Worm (Caenorhabditis elegans) whole organism, L1 larva: ENCODE results near the gene mca-2.

Experiments used
- C04F5.9 ChIP-seq: sonication (generic microtip); optimal IDR thresholded peaks from 2 replicates; lab custom pipeline; 2016; ENCODE audit warnings: missing genetic modification characterization, missing compliant biosample characterization
- C16A3.4 ChIP-seq: fragments of 150-350 bp; optimal IDR thresholded peaks from 2 replicates; lab custom pipeline; 2014; ENCODE audit warnings: missing biosample characterization, missing genetic modification characterization
- F16B12.6 ChIP-seq: fragments of 150-350 bp; optimal IDR thresholded peaks from 2 replicates; lab custom pipeline; 2014; ENCODE audit warnings: missing biosample characterization, missing genetic modification characterization
- Y116A8C.19 ChIP-seq: sonication (generic microtip); optimal IDR thresholded peaks from 2 replicates; lab custom pipeline; 2016; ENCODE audit warnings: missing compliant biosample characterization, missing genetic modification characterization, borderline replicate concordance
- alr-1 ChIP-seq: fragments of 200-800 bp; sonication (Bioruptor generic); optimal IDR thresholded peaks from 2 replicates; lab custom pipeline; 2018; ENCODE audit warnings: borderline replicate concordance, mild to moderate bottlenecking, missing genetic modification characterization, missing compliant biosample characterization
- aly-2 ChIP-seq: fragments of 150-350 bp; optimal IDR thresholded peaks from 2 replicates; lab custom pipeline; 2014; ENCODE audit warnings: missing biosample characterization, missing genetic modification characterization
- blmp-1 ChIP-seq: fragments of 150-350 bp; optimal IDR thresholded peaks from 2 replicates; lab custom pipeline; 2014; ENCODE audit warnings: missing biosample characterization, missing genetic modification characterization
- ceh-82 ChIP-seq, 3 experiments: fragments of 150-350 bp in 1 of 3; sonication (generic microtip) in 2 of 3; optimal IDR thresholded peaks; 2 replicates each; lab custom pipeline; 2014 to 2017; ENCODE audit warnings: missing biosample characterization in 3 of 3, missing genetic modification characterization in 3 of 3
- ceh-88 ChIP-seq: fragments of 200-800 bp; sonication (Bioruptor generic); IDR thresholded peaks from 2 replicates; pipeline ENCODE4 v1.3.6; 2022; ENCODE audit warnings: missing genetic modification characterization, missing compliant biosample characterization
- ceh-90 ChIP-seq: sonication (generic microtip); optimal IDR thresholded peaks from 2 replicates; lab custom pipeline; 2016; ENCODE audit warnings: missing genetic modification characterization, missing compliant biosample characterization
- efl-1 ChIP-seq, 4 experiments: fragments of 150-350 bp; optimal IDR thresholded peaks in 3 of 4; peaks in 1 of 4; 1 replicate in 1 of 4; 2 replicates in 3 of 4; lab custom pipeline; 2014; ENCODE audit warnings: missing biosample characterization in 2 of 4, missing genetic modification characterization in 2 of 4, missing genetic modification reagents in 2 of 4
- egl-27 ChIP-seq, 2 experiments: fragments of 150-350 bp in 1 of 2; sonication (generic microtip); optimal IDR thresholded peaks; 3 replicates each; lab custom pipeline; 2017 to 2018; ENCODE audit warnings: missing biosample characterization in 2 of 2, missing genetic modification characterization in 2 of 2, missing genetic modification reagents in 2 of 2
- elt-2 ChIP-seq: sonication (generic microtip); optimal IDR thresholded peaks from 2 replicates; lab custom pipeline; 2016; ENCODE audit warnings: missing genetic modification characterization, mild to moderate bottlenecking, inconsistent platforms, missing compliant biosample characterization, missing genetic modification reagents
- elt-3 ChIP-seq, 6 experiments: fragments of 150-350 bp in 1 of 6; sonication (generic microtip); optimal IDR thresholded peaks; 2 replicates each; lab custom pipeline; 2017 to 2018; ENCODE audit warnings: missing biosample characterization in 6 of 6, missing genetic modification characterization in 6 of 6, inconsistent platforms in 1 of 6
- ets-5 ChIP-seq: fragments of 200-800 bp; sonication (Bioruptor generic); IDR thresholded peaks from 2 replicates; pipeline ENCODE4 v1.3.6; 2022; ENCODE audit warnings: missing genetic modification characterization, missing compliant biosample characterization
- fkh-10 ChIP-seq: sonication (generic microtip); optimal IDR thresholded peaks from 2 replicates; lab custom pipeline; 2017; ENCODE audit warnings: missing biosample characterization, missing genetic modification reagents, missing genetic modification characterization
- fkh-4 ChIP-seq: sonication (generic microtip); optimal IDR thresholded peaks from 2 replicates; lab custom pipeline; 2016; ENCODE audit warnings: missing compliant biosample characterization, missing genetic modification characterization, borderline replicate concordance
- grh-1 ChIP-seq: fragments of 200-800 bp; sonication (Bioruptor generic); IDR thresholded peaks from 2 replicates; pipeline ENCODE4 v1.3.6; 2022; ENCODE audit warnings: missing genetic modification reagents, missing genetic modification characterization, missing compliant biosample characterization
- hlh-17 ChIP-seq: fragments of 200-800 bp; sonication (Bioruptor generic); optimal IDR thresholded peaks from 2 replicates; lab custom pipeline; 2018; ENCODE audit warnings: missing genetic modification characterization, mild to moderate bottlenecking, missing compliant biosample characterization, moderate library complexity, borderline replicate concordance
- hlh-4 ChIP-seq: sonication (generic microtip); optimal IDR thresholded peaks from 2 replicates; lab custom pipeline; 2016; ENCODE audit warnings: mild to moderate bottlenecking, missing genetic modification characterization, missing compliant biosample characterization
- irx-1 ChIP-seq: sonication (generic microtip); optimal IDR thresholded peaks from 2 replicates; lab custom pipeline; 2016; ENCODE audit warnings: missing genetic modification characterization, missing compliant biosample characterization
- isw-1 ChIP-seq: fragments of 200-800 bp; sonication (Bioruptor generic); IDR thresholded peaks from 2 replicates; pipeline ENCODE4 v1.3.6; 2022; ENCODE audit warnings: missing genetic modification characterization, missing compliant biosample characterization
- jun-1 ChIP-seq: fragments of 150-350 bp; optimal IDR thresholded peaks from 2 replicates; lab custom pipeline; 2014; ENCODE audit warnings: missing biosample characterization, missing genetic modification reagents, missing genetic modification characterization
- lin-13 ChIP-seq: fragments of 150-350 bp; optimal IDR thresholded peaks from 2 replicates; lab custom pipeline; 2014; ENCODE audit warnings: missing biosample characterization, missing genetic modification reagents, missing genetic modification characterization
- lin-15B ChIP-seq: fragments of 150-350 bp; sonication (generic microtip); optimal IDR thresholded peaks from 3 replicates; lab custom pipeline; 2014; ENCODE audit warnings: missing biosample characterization, missing genetic modification characterization
- lin-35 ChIP-seq, 2 experiments: fragments of 150-350 bp; optimal IDR thresholded peaks; 2 replicates each; lab custom pipeline; 2014; ENCODE audit warnings: missing biosample characterization in 2 of 2, missing genetic modification characterization in 2 of 2, missing genetic modification reagents in 2 of 2
- lir-3 ChIP-seq: sonication (generic microtip); optimal IDR thresholded peaks from 2 replicates; lab custom pipeline; 2016; ENCODE audit warnings: mild to moderate bottlenecking, missing genetic modification characterization, moderate library complexity, missing compliant biosample characterization; ENCODE audit not compliant: poor library complexity
- mab-9 ChIP-seq: fragments of 200-800 bp; sonication (Bioruptor generic); IDR thresholded peaks from 2 replicates; pipeline ENCODE4 v1.3.6; 2022; ENCODE audit warnings: missing genetic modification reagents, missing genetic modification characterization, missing compliant biosample characterization
- mdl-1 ChIP-seq, 2 experiments: fragments of 150-350 bp; optimal IDR thresholded peaks; 2 replicates each; lab custom pipeline; 2014 to 2017; ENCODE audit warnings: missing biosample characterization in 2 of 2, missing genetic modification characterization in 2 of 2, inconsistent platforms in 1 of 2
- mef-2 ChIP-seq: fragments of 150-350 bp; optimal IDR thresholded peaks from 2 replicates; lab custom pipeline; 2014; ENCODE audit warnings: missing biosample characterization, missing genetic modification characterization
- mep-1 ChIP-seq: fragments of 150-350 bp; optimal IDR thresholded peaks from 2 replicates; lab custom pipeline; 2014; ENCODE audit warnings: missing biosample characterization, missing genetic modification characterization
- nhr-19 ChIP-seq: fragments of 200-800 bp; sonication (Bioruptor generic); conservative IDR thresholded peaks from 2 replicates; pipeline ENCODE4 v1.3.6; 2022; ENCODE audit warnings: missing genetic modification characterization, missing compliant biosample characterization
- nhr-28 ChIP-seq: fragments of 150-350 bp; optimal IDR thresholded peaks from 2 replicates; lab custom pipeline; 2014; ENCODE audit warnings: missing biosample characterization, missing genetic modification characterization
- nhr-47 ChIP-seq: sonication (generic microtip); optimal IDR thresholded peaks from 2 replicates; lab custom pipeline; 2016; ENCODE audit warnings: mild to moderate bottlenecking, missing genetic modification characterization, moderate library complexity, missing compliant biosample characterization
- nhr-71 ChIP-seq: sonication (generic microtip); optimal IDR thresholded peaks from 2 replicates; lab custom pipeline; 2016; ENCODE audit warnings: mild to moderate bottlenecking, missing genetic modification characterization, moderate library complexity, missing compliant biosample characterization
- nhr-76 ChIP-seq: sonication (generic microtip); optimal IDR thresholded peaks from 2 replicates; lab custom pipeline; 2017; ENCODE audit warnings: missing biosample characterization, missing genetic modification characterization
- nhr-85 ChIP-seq: sonication (generic microtip); peaks from one replicate; lab custom pipeline; 2016; ENCODE audit warnings: missing genetic modification characterization, inconsistent platforms, missing compliant biosample characterization
- nhr-90 ChIP-seq: sonication (generic microtip); optimal IDR thresholded peaks from 2 replicates; lab custom pipeline; 2016; ENCODE audit warnings: mild to moderate bottlenecking, missing genetic modification characterization, missing compliant biosample characterization; ENCODE audit not compliant: poor library complexity
- pag-3 ChIP-seq: sonication (generic microtip); optimal IDR thresholded peaks from 2 replicates; lab custom pipeline; 2017; ENCODE audit warnings: missing genetic modification characterization, mild to moderate bottlenecking, missing compliant biosample characterization, antibody characterized with exemption, borderline replicate concordance; ENCODE audit not compliant: insufficient read depth
- pax-3 ChIP-seq: fragments of 200-800 bp; sonication (Bioruptor generic); optimal IDR thresholded peaks from 2 replicates; lab custom pipeline; 2018; ENCODE audit warnings: mild to moderate bottlenecking, missing genetic modification characterization, moderate library complexity, missing compliant biosample characterization
- rnt-1 ChIP-seq: sonication (generic microtip); optimal IDR thresholded peaks from 2 replicates; lab custom pipeline; 2016; ENCODE audit warnings: mild to moderate bottlenecking, missing genetic modification characterization, moderate library complexity, missing compliant biosample characterization
- skn-1 ChIP-seq: fragments of 150-350 bp; optimal IDR thresholded peaks from 2 replicates; lab custom pipeline; 2014; ENCODE audit warnings: missing biosample characterization, missing genetic modification characterization
- snu-23 ChIP-seq: sonication (generic microtip); optimal IDR thresholded peaks from 2 replicates; lab custom pipeline; 2016; ENCODE audit warnings: missing genetic modification characterization, missing compliant biosample characterization
- sup-37 ChIP-seq: fragments of 200-800 bp; sonication (Bioruptor generic); optimal IDR thresholded peaks from 2 replicates; lab custom pipeline; 2018; ENCODE audit warnings: mild to moderate bottlenecking, missing genetic modification characterization, missing compliant biosample characterization
- swsn-7 ChIP-seq: sonication (generic microtip); optimal IDR thresholded peaks from 2 replicates; lab custom pipeline; 2016; ENCODE audit warnings: missing genetic modification characterization, missing compliant biosample characterization
- tlp-1 ChIP-seq: fragments of 150-350 bp; optimal IDR thresholded peaks from 2 replicates; lab custom pipeline; 2014; ENCODE audit warnings: missing biosample characterization, missing genetic modification characterization
- unc-86 ChIP-seq: sonication (generic microtip); optimal IDR thresholded peaks from 2 replicates; lab custom pipeline; 2016; ENCODE audit warnings: missing genetic modification characterization, missing compliant biosample characterization
- unc-98 ChIP-seq: fragments of 200-800 bp; sonication (Bioruptor generic); IDR thresholded peaks from 2 replicates; pipeline ENCODE4 v1.3.6; 2022; ENCODE audit warnings: missing genetic modification characterization, missing compliant biosample characterization
- vab-15 ChIP-seq: sonication (generic microtip); optimal IDR thresholded peaks from 2 replicates; lab custom pipeline; 2017; ENCODE audit warnings: missing genotype, mild to moderate bottlenecking, missing genetic modification characterization, missing compliant biosample characterization
- zag-1 ChIP-seq: fragments of 150-350 bp; optimal IDR thresholded peaks from 2 replicates; lab custom pipeline; 2014; ENCODE audit warnings: missing biosample characterization, missing genetic modification characterization
- ztf-11 ChIP-seq, 2 experiments: sonication (generic microtip); optimal IDR thresholded peaks; 2 replicates each; lab custom pipeline; 2016 to 2017; ENCODE audit warnings: missing genetic modification characterization in 2 of 2, missing biosample characterization in 1 of 2, missing compliant biosample characterization in 1 of 2
- ztf-4 ChIP-seq: fragments of 150-350 bp; optimal IDR thresholded peaks from 2 replicates; lab custom pipeline; 2014; ENCODE audit warnings: missing biosample characterization, missing genetic modification characterization

Gene mca-2

DNA sequence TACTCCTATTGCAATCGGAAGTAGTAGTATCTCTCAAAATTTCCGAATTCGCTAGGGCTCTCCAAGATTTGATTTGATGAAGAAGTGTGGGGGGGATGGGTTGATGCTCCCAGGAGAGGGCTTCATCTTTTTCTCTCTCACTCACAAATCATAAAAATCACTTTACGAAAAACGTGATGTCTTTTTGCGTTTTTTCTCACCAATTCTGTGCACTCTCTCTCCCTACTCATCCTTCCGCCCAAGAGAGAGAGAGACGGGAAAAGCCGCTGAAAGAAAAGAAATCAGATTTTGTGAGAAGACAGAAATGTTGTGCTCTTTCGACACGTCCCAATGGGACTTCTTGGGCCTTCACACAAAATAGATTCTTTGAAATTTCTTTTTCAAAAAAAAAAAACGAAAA lies 30.2 kb upstream of the mca-2 start (continued):
- TF ChIP-seq ets-5 (GFP tag; lab: Robert Waterston, UW): no peak
- 0 out of 2 replicates have a peak, but pooled peaks have one; percentile 44 for TF ChIP-seq mab-9 (GFP tag; lab: Robert Waterston, UW)
- no peak for TF ChIP-seq alr-1 (tag; lab: Kevin White, UChicago)
- no peak for TF ChIP-seq nhr-28
- TF ChIP-seq snu-23 (GFP tag; lab: Kevin White, UChicago): peak; percentile 32
- TF ChIP-seq mep-1: peak; percentile 25
- peak; percentile 47 for TF ChIP-seq nhr-47
- TF ChIP-seq jun-1: no peak
- no peak for TF ChIP-seq unc-86 (tag; lab: Kevin White, UChicago)
- peak; percentile 18; the same call in 1 of the 2 replicates for TF ChIP-seq nhr-19 (GFP tag; lab: Robert Waterston, UW)
- TF ChIP-seq sup-37: no peak
- no peak for TF ChIP-seq elt-2 (tag; lab: Kevin White, UChicago)
- no peak for TF ChIP-seq vab-15
- no peak for TF ChIP-seq lin-15B (tag; lab: Kevin White, UChicago)
- no peak for TF ChIP-seq zag-1 (tag; lab: Kevin White, UChicago)
- no peak for TF ChIP-seq aly-2
- no peak for TF ChIP-seq ceh-88
- TF ChIP-seq pag-3 (tag; lab: Kevin White, UChicago): no peak
- no peak for TF ChIP-seq tlp-1
- TF ChIP-seq nhr-90 (tag; lab: Kevin White, UChicago): no peak
- no peak for TF ChIP-seq ztf-4 (tag; lab: Kevin White, UChicago)
- TF ChIP-seq unc-98 (GFP tag; lab: Robert Waterston, UW): no peak
- no peak for TF ChIP-seq ceh-90 (tag; lab: Kevin White, UChicago)
- TF ChIP-seq grh-1 (GFP tag; lab: Robert Waterston, UW): no peak
- TF ChIP-seq ztf-11 (tag; optimal IDR thresholded peaks at IDR 0.05; lab: Kevin White, UChicago): no peak
- no peak for TF ChIP-seq lir-3
- TF ChIP-seq hlh-17 (GFP tag; lab: Kevin White, UChicago): no peak
- no peak for TF ChIP-seq blmp-1 (tag; lab: Kevin White, UChicago)
- TF ChIP-seq Y116A8C.19 (tag; lab: Kevin White, UChicago): no peak
- TF ChIP-seq F16B12.6: no peak
- TF ChIP-seq swsn-7: peak; percentile 38
- no peak for TF ChIP-seq elt-3 (tag; optimal IDR thresholded peaks at IDR 0.05; lab: Kevin White, UChicago)
- no peak for TF ChIP-seq hlh-4 (tag; lab: Kevin White, UChicago)
- no peak for TF ChIP-seq mdl-1 (tag; optimal IDR thresholded peaks at IDR 0.05; lab: Kevin White, UChicago)
- TF ChIP-seq fkh-4: no peak
- peak; percentile 89 for TF ChIP-seq fkh-10
- peak in 1 of 2 experiments; percentile 23 for TF ChIP-seq lin-35 (GFP tag; optimal IDR thresholded peaks at IDR 0.05; lab: Kevin White, UChicago)
- TF ChIP-seq ceh-82 (tag; optimal IDR thresholded peaks at IDR 0.05; lab: Kevin White, UChicago): peak in 1 of 3 experiments; percentile 24
- peak; percentile 10; the same call in 1 of the 2 replicates for TF ChIP-seq isw-1 (GFP tag; lab: Robert Waterston, UW)
- TF ChIP-seq pax-3 (tag; lab: Kevin White, UChicago): no peak
- TF ChIP-seq efl-1 (optimal IDR thresholded peaks at IDR 0.05; lab: Kevin White, UChicago): peak; percentile 17 to 21
- no peak for TF ChIP-seq efl-1 (GFP tag; optimal IDR thresholded peaks at IDR 0.05 in 1 of 2; lab: Kevin White, UChicago)
- no peak for TF ChIP-seq irx-1 (tag; lab: Kevin White, UChicago)
- TF ChIP-seq nhr-85 (tag; lab: Kevin White, UChicago): no peak
- no peak for TF ChIP-seq C04F5.9 (tag; lab: Kevin White, UChicago)
- no peak for TF ChIP-seq skn-1 (tag; lab: Kevin White, UChicago)
- TF ChIP-seq lin-13 (GFP tag; lab: Kevin White, UChicago): no peak
- TF ChIP-seq egl-27 (tag; optimal IDR thresholded peaks at IDR 0.05; lab: Kevin White, UChicago): no peak
- TF ChIP-seq rnt-1 (tag; lab: Kevin White, UChicago): peak; percentile 55
- no peak for TF ChIP-seq nhr-76
- no peak for TF ChIP-seq C16A3.4 (tag; lab: Kevin White, UChicago)
- peak; percentile 63 for TF ChIP-seq nhr-71 (tag; lab: Kevin White, UChicago)
- TF ChIP-seq mef-2 (tag; lab: Kevin White, UChicago): no peak
